Fruit fly (Drosophila melanogaster): Measurements from ENCODE around the gene CG14315.
A peak's percentile ranks its signal among the peaks of the same experiment; 100 is the strongest.

Gene CG14315

dm6 chr3R:18185385-18185784, 26.9 kb downstream of the CG14315 start, which contains the start of the genes Arp5 and CG7208 (continued):
- TF ChIP-seq CG18619 (GFP tag; optimal IDR thresholded peaks at IDR 0.05) (peak; percentile 59), pzg (GFP tag; optimal IDR thresholded peaks at IDR 0.05) (peak; percentile 51), psq (GFP tag; optimal IDR thresholded peaks at IDR 0.05) (peak; percentile 91), Poxn (GFP tag; IDR thresholded peaks at IDR 0.05) (no peak), fd3F (GFP tag; optimal IDR thresholded peaks at IDR 0.05) (peak; percentile 71), kah (GFP tag; optimal IDR thresholded peaks at IDR 0.05) (no peak), Doc2 (GFP tag; IDR thresholded peaks at IDR 0.05) (no peak), sens-2 (GFP tag; IDR thresholded peaks at IDR 0.05) (no peak), CG14667 (GFP tag; IDR thresholded peaks at IDR 0.05) (no peak; the same call in 1 of the 2 replicates), CG11093 (GFP tag; IDR thresholded peaks at IDR 0.05) (no peak), cas (GFP tag; IDR thresholded peaks at IDR 0.05) (0 out of 2 replicates have a peak, but pooled peaks have one; percentile 36), CG14965 (GFP tag; optimal IDR thresholded peaks at IDR 0.05; ENCODE audit: borderline replicate concordance) (no peak), slp2 (GFP tag; optimal IDR thresholded peaks at IDR 0.05) (peak; percentile 44), crol (GFP tag; IDR thresholded peaks at IDR 0.05) (no peak), Scr (GFP tag; IDR thresholded peaks at IDR 0.05; ENCODE audit: partially characterized antibody) (peak; percentile 40; the same call in 1 of the 2 replicates), CG2116 (GFP tag; optimal IDR thresholded peaks at IDR 0.05) (peak; percentile 35), pnt (GFP tag; optimal IDR thresholded peaks at IDR 0.05) (peak; percentile 18), Fer2 (tag; optimal IDR thresholded peaks at IDR 0.05) (peak; percentile 48), da (GFP tag; optimal IDR thresholded peaks at IDR 0.05) (no peak), CG3726 (GFP tag; IDR thresholded peaks at IDR 0.05) (no peak), Lpt (GFP tag; optimal IDR thresholded peaks at IDR 0.05) (no peak), CG11695 (GFP tag; IDR thresholded peaks at IDR 0.05) (peak; percentile 49; the same call in 1 of the 3 replicates), CG11560 (tag; IDR thresholded peaks at IDR 0.05) (no peak; the same call in 2 of the 3 replicates), seq (GFP tag; IDR thresholded peaks at IDR 0.05) (no peak; the same call in 1 of the 2 replicates), CkIIα-i1 (GFP tag; IDR thresholded peaks at IDR 0.05) (no peak), tio (GFP tag; optimal IDR thresholded peaks at IDR 0.05) (no peak), HHEX (GFP tag; optimal IDR thresholded peaks at IDR 0.05) (peak; percentile 61), CrebB (tag; optimal IDR thresholded peaks at IDR 0.05) (peak; percentile 9), slbo (GFP tag; IDR thresholded peaks at IDR 0.05) (peak; percentile 85), jigr1 (GFP tag; IDR thresholded peaks at IDR 0.05) (no peak), BEAF-32 (GFP tag; optimal IDR thresholded peaks at IDR 0.05) (peak; percentile 41), CG6854 (GFP tag; optimal IDR thresholded peaks at IDR 0.05) (no peak), caup (GFP tag; optimal IDR thresholded peaks at IDR 0.05; ENCODE audit: severe bottlenecking) (peak; percentile 64), ERR (GFP tag; optimal IDR thresholded peaks at IDR 0.05) (no peak), CG10654 (GFP tag; optimal IDR thresholded peaks at IDR 0.05) (peak; percentile 60), HmgZ (tag; optimal IDR thresholded peaks at IDR 0.05) (peak; percentile 80), CG8281 (tag; optimal IDR thresholded peaks at IDR 0.05) (no peak), CG10462 (GFP tag; optimal IDR thresholded peaks at IDR 0.05) (peak; percentile 44), CG18262 (tag; optimal IDR thresholded peaks at IDR 0.05) (peak; percentile 71), CG13424 (tag; optimal IDR thresholded peaks at IDR 0.05) (peak; percentile 69), pb (GFP tag; optimal IDR thresholded peaks at IDR 0.05) (no peak), Atf6 (GFP tag; IDR thresholded peaks at IDR 0.05) (peak; percentile 56; the same call in 1 of the 2 replicates), schlank (tag; optimal IDR thresholded peaks at IDR 0.05) (no peak), Pdp1 (GFP tag; optimal IDR thresholded peaks at IDR 0.05) (peak; percentile 66 to 98), bab2 (GFP tag; optimal IDR thresholded peaks at IDR 0.05) (peak; percentile 59), CG8290 (GFP tag; optimal IDR thresholded peaks at IDR 0.05) (peak; percentile 66), CG8290 (tag; optimal IDR thresholded peaks at IDR 0.05) (peak in 1 of 2 experiments; percentile 34), mld (GFP tag; IDR thresholded peaks at IDR 0.05; ENCODE audit: partially characterized antibody) (no peak), Optix (GFP tag; IDR thresholded peaks at IDR 0.05) (no peak), stc (GFP tag; IDR thresholded peaks at IDR 0.05) (peak; percentile 64; the same call in 1 of the 2 replicates), Side (GFP tag; optimal IDR thresholded peaks at IDR 0.05) (peak; percentile 38), ham (GFP tag; IDR thresholded peaks at IDR 0.05) (no peak)

All from whole organism, embryonic.